Worm (Caenorhabditis elegans) whole organism, midembryonic: ENCODE measurements around the gene copz-1.
"Not testable (repeated sequence)": the region's sequence is repeated elsewhere in the genome, so short reads cannot be mapped to it uniquely, and the experiment has no call there.

Experiments used
- T22C8.4 ChIP-seq: fragments of 200-800 bp; sonication (Bioruptor generic); IDR thresholded peaks from 2 replicates; pipeline ENCODE4 v1.3.6; 2022; ENCODE audit warnings: missing genetic modification characterization, missing compliant biosample characterization
- cog-1 ChIP-seq: sonication (generic microtip); optimal IDR thresholded peaks from 2 replicates; lab custom pipeline; 2016; ENCODE audit warnings: missing genetic modification characterization, missing compliant biosample characterization
- flt-1 ChIP-seq: fragments of 200-800 bp; sonication (Bioruptor generic); IDR thresholded peaks from 2 replicates; pipeline ENCODE4 v1.3.6; 2022; ENCODE audit warnings: missing genetic modification characterization, missing compliant biosample characterization
- klf-2 ChIP-seq: fragments of 200-800 bp; sonication (Bioruptor generic); conservative IDR thresholded peaks from 2 replicates; pipeline ENCODE4 v1.3.6; 2022; ENCODE audit warnings: missing genetic modification reagents, missing genetic modification characterization, missing compliant biosample characterization
- med-1 ChIP-seq: sonication (generic microtip); optimal IDR thresholded peaks from 2 replicates; lab custom pipeline; 2017; ENCODE audit warnings: missing genetic modification characterization, mild to moderate bottlenecking, missing compliant biosample characterization, antibody characterized with exemption, missing genetic modification reagents; ENCODE audit not compliant: insufficient read depth
- ref-1 ChIP-seq: fragments of 200-800 bp; sonication (Bioruptor generic); conservative IDR thresholded peaks from 2 replicates; pipeline ENCODE4 v1.3.6; 2022; ENCODE audit warnings: missing genetic modification reagents, missing genetic modification characterization, missing compliant biosample characterization
- tab-1 ChIP-seq: fragments of 200-800 bp; sonication (Bioruptor generic); IDR thresholded peaks from 2 replicates; pipeline ENCODE4 v1.3.6; 2022; ENCODE audit warnings: missing genetic modification characterization, missing compliant biosample characterization
- ztf-23 ChIP-seq: fragments of 200-800 bp; sonication (Bioruptor generic); IDR thresholded peaks from 2 replicates; pipeline ENCODE4 v1.3.6; 2022; ENCODE audit warnings: missing genetic modification reagents, missing genetic modification characterization, missing compliant biosample characterization
- ztf-29 ChIP-seq: fragments of 200-800 bp; sonication (Bioruptor generic); IDR thresholded peaks from 2 replicates; pipeline ENCODE4 v1.3.6; 2022; ENCODE audit warnings: missing genetic modification reagents, missing genetic modification characterization, missing compliant biosample characterization

The copz-1 gene

ce11 chrII:10887097-10887496 lies 14.4 kb downstream of the copz-1 start:
- TF ChIP-seq cog-1 (no peak), med-1 (GFP tag; lab: Kevin White, UChicago) (no peak), klf-2 (GFP tag; lab: Robert Waterston, UW) (no peak), ztf-29 (GFP tag; lab: Robert Waterston, UW) (no peak), T22C8.4 (GFP tag; lab: Robert Waterston, UW) (no peak), flt-1 (GFP tag; lab: Robert Waterston, UW) (no peak), ztf-23 (GFP tag; lab: Robert Waterston, UW) (no peak), ref-1 (no peak), tab-1 (GFP tag; lab: Robert Waterston, UW) (no peak)

DNA sequence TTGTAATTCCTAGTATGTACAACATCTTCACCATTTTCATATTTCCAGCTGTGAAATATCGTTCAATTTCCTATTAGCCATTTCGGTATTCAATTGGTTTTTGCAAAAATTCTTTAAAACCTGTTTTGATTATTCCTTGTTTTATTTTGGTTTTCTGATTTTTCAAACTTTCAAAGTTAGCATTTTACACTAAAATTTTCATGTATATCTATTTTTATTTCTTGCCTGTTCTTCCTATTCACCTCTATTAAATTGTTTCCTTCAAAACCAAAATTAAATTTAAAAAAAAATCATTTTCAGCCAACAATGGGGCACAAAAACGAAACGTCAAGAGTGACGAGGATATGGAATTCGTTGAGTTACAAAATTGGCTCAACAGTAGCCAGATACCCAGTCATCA lies 16.3 kb downstream of the copz-1 start, which contains the start of gene ptr-8:
ptr-8 (plus strand) TSS at position 301 of the 400 bp plus-strand sequence.
- TF ChIP-seq med-1 (GFP tag; lab: Kevin White, UChicago) (no peak), tab-1 (GFP tag; lab: Robert Waterston, UW) (no peak), flt-1 (GFP tag; lab: Robert Waterston, UW) (no peak), T22C8.4 (GFP tag; lab: Robert Waterston, UW) (no peak), klf-2 (GFP tag; lab: Robert Waterston, UW) (no peak), ref-1 (no peak), ztf-23 (GFP tag; lab: Robert Waterston, UW) (no peak), cog-1 (no peak), ztf-29 (GFP tag; lab: Robert Waterston, UW) (no peak)

- TF ChIP-seq flt-1 (GFP tag; lab: Robert Waterston, UW) (no peak), tab-1 (GFP tag; lab: Robert Waterston, UW) (no peak), cog-1 (no peak), T22C8.4 (GFP tag; lab: Robert Waterston, UW) (no peak), ref-1 (no peak), ztf-29 (GFP tag; lab: Robert Waterston, UW) (no peak), med-1 (GFP tag; lab: Kevin White, UChicago) (no peak), klf-2 (GFP tag; lab: Robert Waterston, UW) (no peak), ztf-23 (GFP tag; lab: Robert Waterston, UW) (no peak)
Observed at ce11 chrII:10894996-10895395, 22.3 kb downstream of the copz-1 start, which contains the start of gene sra-10. sra-10 (minus strand) TSS chrII:10895096.

DNA sequence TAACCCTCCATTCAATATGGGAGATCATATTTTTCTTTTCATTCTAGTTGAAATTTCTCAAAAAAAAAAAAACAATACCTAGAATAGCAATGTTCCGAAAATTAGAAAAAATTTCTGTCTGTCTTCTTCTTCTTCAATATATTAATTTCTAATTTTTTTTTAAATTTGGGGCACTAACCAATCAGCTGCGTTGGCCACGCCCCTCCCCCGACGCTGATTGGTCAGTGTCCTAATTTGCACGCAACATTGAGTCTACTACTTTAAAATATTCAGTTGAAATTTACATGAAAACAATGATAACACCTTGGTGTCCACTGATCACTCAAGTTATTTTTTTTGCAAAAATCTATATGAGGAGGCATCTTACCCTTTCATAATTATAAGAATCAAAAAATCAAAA lies 23.3 kb downstream of the copz-1 start:
- TF ChIP-seq ztf-23 (GFP tag; lab: Robert Waterston, UW) (no peak), tab-1 (GFP tag; lab: Robert Waterston, UW) (no peak)

ce11 chrII:10898998-10899397 lies 26.3 kb downstream of the copz-1 start:
- TF ChIP-seq ref-1 (no peak), T22C8.4 (GFP tag; lab: Robert Waterston, UW) (no peak), klf-2 (GFP tag; lab: Robert Waterston, UW) (no peak), ztf-23 (GFP tag; lab: Robert Waterston, UW) (no peak), med-1 (GFP tag; lab: Kevin White, UChicago) (no peak), flt-1 (GFP tag; lab: Robert Waterston, UW) (no peak)

DNA sequence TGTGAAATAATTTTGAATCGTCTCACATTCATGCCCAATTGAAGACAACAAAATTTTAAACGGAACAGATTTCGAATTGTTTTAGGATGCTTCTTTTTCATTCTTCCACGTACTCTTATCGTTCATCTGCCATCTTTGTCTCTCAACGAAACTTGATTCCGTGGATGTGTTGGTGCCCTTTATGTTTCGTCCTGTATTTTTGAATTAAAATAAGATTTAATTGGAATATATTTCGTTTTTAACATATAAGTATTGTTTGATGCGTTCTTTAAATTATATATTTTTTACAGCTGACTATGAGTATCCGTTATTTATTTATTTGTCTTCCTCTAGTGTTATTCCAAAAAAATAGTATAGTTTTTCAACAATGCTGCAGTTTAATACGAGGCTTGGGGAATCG lies 29.4 kb downstream of the copz-1 start, which contains the start of gene gly-1:
gly-1 (minus strand) TSS at position 101 of the 400 bp plus-strand sequence.
- TF ChIP-seq cog-1, result no peak
- no peak for TF ChIP-seq tab-1 (GFP tag; lab: Robert Waterston, UW)
- no peak for TF ChIP-seq med-1 (GFP tag; lab: Kevin White, UChicago)
- TF ChIP-seq ztf-29 (GFP tag; lab: Robert Waterston, UW), result no peak
- no peak for TF ChIP-seq flt-1 (GFP tag; lab: Robert Waterston, UW)
- TF ChIP-seq T22C8.4 (GFP tag; lab: Robert Waterston, UW), result no peak
- TF ChIP-seq klf-2 (GFP tag; lab: Robert Waterston, UW), result no peak
- TF ChIP-seq ref-1, result no peak
- TF ChIP-seq ztf-23 (GFP tag; lab: Robert Waterston, UW), result no peak

ce11 chrII:10904379-10904778 lies 31.7 kb downstream of the copz-1 start, which contains the start of gene sra-12:
sra-12 (minus strand) TSS chrII:10904479.
- TF ChIP-seq ref-1; T22C8.4 (GFP tag; lab: Robert Waterston, UW); klf-2 (GFP tag; lab: Robert Waterston, UW): not testable (repeated sequence)

ce11 chrII:10910219-10910618 lies 37.5 kb downstream of the copz-1 start, which contains the start of gene sra-11:
sra-11 (minus strand) TSS chrII:10910319.
- TF ChIP-seq T22C8.4 (GFP tag; lab: Robert Waterston, UW) (no peak), klf-2 (GFP tag; lab: Robert Waterston, UW) (no peak), flt-1 (GFP tag; lab: Robert Waterston, UW) (no peak), ztf-23 (GFP tag; lab: Robert Waterston, UW) (no peak), ref-1 (no peak), med-1 (GFP tag; lab: Kevin White, UChicago) (no peak), tab-1 (GFP tag; lab: Robert Waterston, UW) (no peak), ztf-29 (GFP tag; lab: Robert Waterston, UW) (no peak), cog-1 (no peak)

ce11 chrII:10912995-10913394 lies 40.3 kb downstream of the copz-1 start:
- TF ChIP-seq T22C8.4 (GFP tag; lab: Robert Waterston, UW), result no peak
- no peak for TF ChIP-seq cog-1
- TF ChIP-seq ztf-29 (GFP tag; lab: Robert Waterston, UW), result no peak
- no peak for TF ChIP-seq med-1 (GFP tag; lab: Kevin White, UChicago)
- no peak for TF ChIP-seq ztf-23 (GFP tag; lab: Robert Waterston, UW)
- TF ChIP-seq klf-2 (GFP tag; lab: Robert Waterston, UW), result no peak
- no peak for TF ChIP-seq tab-1 (GFP tag; lab: Robert Waterston, UW)
- TF ChIP-seq ref-1, result no peak
- TF ChIP-seq flt-1 (GFP tag; lab: Robert Waterston, UW), result no peak

DNA sequence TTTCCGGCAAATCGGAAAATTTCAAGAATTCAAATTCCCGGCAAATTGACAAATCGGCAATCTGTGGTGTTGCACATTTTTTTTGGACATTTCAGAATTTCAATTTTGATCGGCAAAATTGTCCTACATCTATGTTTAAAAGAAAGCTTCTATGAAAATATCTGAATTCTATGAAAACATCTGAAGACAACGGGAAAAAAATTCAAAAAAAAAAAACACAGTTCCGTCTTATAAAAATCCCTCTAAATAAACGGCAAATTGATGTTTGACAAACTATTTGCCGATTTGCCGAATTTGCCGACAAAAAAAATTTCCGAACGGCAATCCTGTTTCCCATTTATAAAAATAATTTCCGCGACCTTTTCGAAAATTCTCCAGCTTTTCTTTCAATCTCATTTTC lies 41.7 kb downstream of the copz-1 start, which contains the start of gene F44F4.15:
F44F4.15 (plus strand) TSS at position 301 of the 400 bp plus-strand sequence.
- no peak for TF ChIP-seq ztf-23 (GFP tag; lab: Robert Waterston, UW)
- no peak for TF ChIP-seq ztf-29 (GFP tag; lab: Robert Waterston, UW)
- no peak for TF ChIP-seq tab-1 (GFP tag; lab: Robert Waterston, UW)
- no peak for TF ChIP-seq T22C8.4 (GFP tag; lab: Robert Waterston, UW)
- no peak for TF ChIP-seq flt-1 (GFP tag; lab: Robert Waterston, UW)
- TF ChIP-seq klf-2 (GFP tag; lab: Robert Waterston, UW), result no peak
- no peak for TF ChIP-seq cog-1
- TF ChIP-seq ref-1, result no peak
- TF ChIP-seq med-1 (GFP tag; lab: Kevin White, UChicago), result no peak
